Fruit fly (Drosophila melanogaster) whole organism, embryonic: Measurements from ENCODE around the gene Bicra.
A peak's percentile ranks its signal among the peaks of the same experiment; 100 is the strongest.

ENCODE experiments used
- Awh ChIP-seq: fragments of 200-800 bp; sonication (Bioruptor generic); IDR thresholded peaks from 2 replicates; pipeline ENCODE4, ENCODE4 v1.3.6; 2022; ENCODE audit warnings: missing biosample characterization, missing genetic modification characterization
- Bgb ChIP-seq: fragments of 200-800 bp; sonication (Bioruptor generic); IDR thresholded peaks from 2 replicates; pipeline ENCODE4 v1.3.6; 2022; ENCODE audit warnings: missing biosample characterization, missing genetic modification characterization; ENCODE audit not compliant: partially characterized antibody
- CG10979 ChIP-seq: fragments of 200-800 bp; sonication (Bioruptor generic); optimal IDR thresholded peaks from 2 replicates; lab custom pipeline; 2018; ENCODE audit warnings: missing biosample characterization, mild to moderate bottlenecking, missing genetic modification characterization, moderate library complexity
- CG11085 ChIP-seq: fragments of 200-800 bp; sonication (Bioruptor generic); IDR thresholded peaks from 2 replicates; pipeline ENCODE4 v1.3.6; 2022; ENCODE audit warnings: missing biosample characterization, missing genetic modification characterization
- CG11456 ChIP-seq: fragments of 200-800 bp; sonication (Bioruptor generic); IDR thresholded peaks from 3 replicates; pipeline ENCODE4 v1.3.6; 2022; ENCODE audit warnings: missing biosample characterization, missing genetic modification characterization
- CG13287 ChIP-seq: fragments of 200-800 bp; sonication (Bioruptor generic); IDR thresholded peaks from 2 replicates; pipeline ENCODE4 v1.3.6; 2022; ENCODE audit warnings: missing biosample characterization, missing genetic modification characterization; ENCODE audit not compliant: partially characterized antibody
- CG13894 ChIP-seq: fragments of 200-800 bp; sonication (Bioruptor generic); optimal IDR thresholded peaks from 3 replicates; lab custom pipeline; 2018; ENCODE audit warnings: missing biosample characterization, mild to moderate bottlenecking, missing genetic modification characterization, moderate library complexity
- CG14441 ChIP-seq: fragments of 200-800 bp; sonication (Bioruptor generic); IDR thresholded peaks from 2 replicates; pipeline ENCODE4 v1.3.6; 2022; ENCODE audit warnings: missing biosample characterization, missing genetic modification characterization
- CG15011 ChIP-seq: fragments of 200-800 bp; sonication (Bioruptor generic); optimal IDR thresholded peaks from 3 replicates; lab custom pipeline; 2018; ENCODE audit warnings: missing biosample characterization, mild to moderate bottlenecking, missing genetic modification characterization
- CG15073 ChIP-seq: fragments of 200-800 bp; sonication (Bioruptor generic); optimal IDR thresholded peaks from 2 replicates; lab custom pipeline; 2016; ENCODE audit warnings: missing biosample characterization, missing genetic modification characterization
- CG17568 ChIP-seq: fragments of 200-800 bp; sonication (Bioruptor generic); optimal IDR thresholded peaks from 2 replicates; lab custom pipeline; 2018; ENCODE audit warnings: missing biosample characterization, mild to moderate bottlenecking, missing genetic modification characterization, moderate library complexity
- CG17802 ChIP-seq: fragments of 200-800 bp; sonication (Bioruptor generic); optimal IDR thresholded peaks from 2 replicates; lab custom pipeline; 2018; ENCODE audit warnings: missing biosample characterization, mild to moderate bottlenecking, missing genetic modification characterization, moderate library complexity
- CG1792 ChIP-seq: fragments of 200-800 bp; sonication (Bioruptor generic); optimal IDR thresholded peaks from 2 replicates; lab custom pipeline; 2016; ENCODE audit warnings: missing biosample characterization, missing genetic modification characterization
- CG2202 ChIP-seq: fragments of 200-800 bp; sonication (Bioruptor generic); optimal IDR thresholded peaks from 2 replicates; lab custom pipeline; 2018; ENCODE audit warnings: missing biosample characterization, mild to moderate bottlenecking, missing genetic modification characterization
- CG2678 ChIP-seq: fragments of 200-800 bp; sonication (Bioruptor generic); optimal IDR thresholded peaks from 3 replicates; lab custom pipeline; 2019; ENCODE audit warnings: missing biosample characterization, mild to moderate bottlenecking, missing genetic modification characterization, moderate library complexity
- CG31388 ChIP-seq: fragments of 200-800 bp; sonication (Bioruptor generic); optimal IDR thresholded peaks from 2 replicates; lab custom pipeline; 2016; ENCODE audit warnings: missing biosample characterization, missing genetic modification characterization
- CG4360 ChIP-seq: fragments of 200-800 bp; sonication (Bioruptor generic); IDR thresholded peaks from 2 replicates; pipeline ENCODE4 v1.3.6; 2022; ENCODE audit warnings: missing biosample characterization, missing genetic modification characterization
- CG4404 ChIP-seq: fragments of 200-800 bp; sonication (Bioruptor generic); IDR thresholded peaks from 2 replicates; pipeline ENCODE4 v1.3.6; 2022; ENCODE audit warnings: missing biosample characterization, missing genetic modification characterization
- CG4820 ChIP-seq: fragments of 200-800 bp; sonication (Bioruptor generic); optimal IDR thresholded peaks from 3 replicates; lab custom pipeline; 2016; ENCODE audit warnings: missing biosample characterization, missing genetic modification characterization
- CG5953 ChIP-seq: fragments of 200-800 bp; sonication (Bioruptor generic); IDR thresholded peaks from 2 replicates; pipeline ENCODE4 v1.3.6; 2022; ENCODE audit warnings: missing biosample characterization, missing genetic modification characterization
- CG6854 ChIP-seq: fragments of 200-800 bp; sonication (Bioruptor generic); optimal IDR thresholded peaks from 3 replicates; lab custom pipeline; 2017; ENCODE audit warnings: missing biosample characterization, mild to moderate bottlenecking, missing genetic modification characterization
- CG7556 ChIP-seq: fragments of 200-800 bp; sonication (Bioruptor generic); optimal IDR thresholded peaks from 2 replicates; lab custom pipeline; 2017; ENCODE audit warnings: missing biosample characterization, mild to moderate bottlenecking, missing genetic modification characterization
- CG7745 ChIP-seq: fragments of 200-800 bp; sonication (Bioruptor generic); optimal IDR thresholded peaks from 2 replicates; lab custom pipeline; 2018; ENCODE audit warnings: missing biosample characterization, mild to moderate bottlenecking, missing genetic modification characterization, moderate library complexity
- Dad ChIP-seq: fragments of 200-800 bp; sonication (Bioruptor generic); optimal IDR thresholded peaks from 3 replicates; lab custom pipeline; 2016; ENCODE audit warnings: missing biosample characterization, missing genetic modification characterization
- Dbx ChIP-seq: fragments of 200-800 bp; sonication (Bioruptor generic); IDR thresholded peaks from 3 replicates; pipeline ENCODE4 v1.3.6; 2022; ENCODE audit warnings: missing biosample characterization, missing genetic modification characterization
- Dip2 ChIP-seq: fragments of 200-800 bp; sonication (Bioruptor generic); IDR thresholded peaks from 2 replicates; pipeline ENCODE4 v1.3.6; 2022; ENCODE audit warnings: missing biosample characterization, missing genetic modification characterization
- Dip3 ChIP-seq: fragments of 200-800 bp; sonication (Bioruptor generic); optimal IDR thresholded peaks from 3 replicates; lab custom pipeline; 2016; ENCODE audit warnings: missing biosample characterization, missing genetic modification characterization
- Doc3 ChIP-seq: fragments of 200-800 bp; sonication (Bioruptor generic); IDR thresholded peaks from 3 replicates; pipeline ENCODE4 v1.3.6; 2022; ENCODE audit warnings: missing biosample characterization, missing genetic modification characterization; ENCODE audit not compliant: partially characterized antibody
- Dp ChIP-seq: fragments of 200-800 bp; sonication (Bioruptor generic); optimal IDR thresholded peaks from 2 replicates; lab custom pipeline; 2018; ENCODE audit warnings: missing biosample characterization, mild to moderate bottlenecking, missing genetic modification characterization, moderate library complexity
- Fer3 ChIP-seq: fragments of 200-800 bp; sonication (Bioruptor generic); optimal IDR thresholded peaks from 2 replicates; lab custom pipeline; 2018; ENCODE audit warnings: missing biosample characterization, mild to moderate bottlenecking, missing genetic modification characterization, moderate library complexity
- HLHmδ ChIP-seq: fragments of 200-800 bp; sonication (Bioruptor generic); optimal IDR thresholded peaks from 2 replicates; lab custom pipeline; 2018; ENCODE audit warnings: missing biosample characterization, mild to moderate bottlenecking, missing genetic modification characterization, moderate library complexity
- Kr ChIP-seq: fragments of 200-800 bp; sonication (Bioruptor generic); optimal IDR thresholded peaks from 2 replicates; lab custom pipeline; 2017; ENCODE audit warnings: missing biosample characterization, mild to moderate bottlenecking, missing genetic modification characterization
- Mes4 ChIP-seq: fragments of 200-800 bp; sonication (Bioruptor generic); optimal IDR thresholded peaks from 2 replicates; lab custom pipeline; 2016; ENCODE audit warnings: missing biosample characterization, missing genetic modification characterization
- Poxn ChIP-seq: fragments of 200-800 bp; sonication (Bioruptor generic); IDR thresholded peaks from 2 replicates; pipeline ENCODE4 v1.3.6; 2022; ENCODE audit warnings: missing biosample characterization, missing genetic modification characterization
- Side ChIP-seq: fragments of 200-800 bp; sonication (Bioruptor generic); optimal IDR thresholded peaks from 2 replicates; lab custom pipeline; 2016; ENCODE audit warnings: missing biosample characterization, missing genetic modification characterization
- Taf1 ChIP-seq: fragments of 200-800 bp; sonication (Bioruptor generic); IDR thresholded peaks from 2 replicates; pipeline ENCODE4 v1.3.6; 2022; ENCODE audit warnings: missing biosample characterization, missing genetic modification characterization
- abd-A ChIP-seq: fragments of 200-800 bp; sonication (Bioruptor generic); optimal IDR thresholded peaks from 3 replicates; lab custom pipeline; 2019; ENCODE audit warnings: missing biosample characterization, mild to moderate bottlenecking, missing genetic modification characterization, moderate library complexity
- danr ChIP-seq: fragments of 200-800 bp; sonication (Bioruptor generic); IDR thresholded peaks from 2 replicates; pipeline ENCODE4 v1.3.6; 2022; ENCODE audit warnings: missing biosample characterization, missing genetic modification characterization
- dati ChIP-seq: fragments of 200-800 bp; sonication (Bioruptor generic); IDR thresholded peaks from 2 replicates; pipeline ENCODE4 v1.3.6; 2022; ENCODE audit warnings: missing biosample characterization, missing genetic modification characterization
- fd64A ChIP-seq: fragments of 200-800 bp; sonication (Bioruptor generic); optimal IDR thresholded peaks from 3 replicates; lab custom pipeline; 2018; ENCODE audit warnings: missing biosample characterization, mild to moderate bottlenecking, missing genetic modification characterization
- gcm2 ChIP-seq: fragments of 200-800 bp; sonication (Bioruptor generic); optimal IDR thresholded peaks from 2 replicates; lab custom pipeline; 2016; ENCODE audit warnings: missing biosample characterization, missing genetic modification characterization
- hkb ChIP-seq, 2 experiments: fragments of 200-800 bp in 1 of 2; fragments of >200 bp in 1 of 2; sonication (Bioruptor generic) in 1 of 2; IDR thresholded peaks in 1 of 2; optimal IDR thresholded peaks in 1 of 2; 2 replicates each; pipeline versions ENCODE4 v1.3.6 to Lab custom; 2017 to 2022; ENCODE audit warnings: missing biosample characterization in 1 of 2, missing genetic modification characterization in 1 of 2
- ind ChIP-seq: fragments of 200-800 bp; sonication (Bioruptor generic); optimal IDR thresholded peaks from 3 replicates; lab custom pipeline; 2016; ENCODE audit warnings: missing biosample characterization, missing genetic modification characterization
- lbe ChIP-seq: fragments of 200-800 bp; sonication (Bioruptor generic); optimal IDR thresholded peaks from 2 replicates; lab custom pipeline; 2016; ENCODE audit warnings: missing biosample characterization, mild to moderate bottlenecking, missing genetic modification characterization
- pfk ChIP-seq: fragments of 200-800 bp; sonication (Bioruptor generic); optimal IDR thresholded peaks from 2 replicates; lab custom pipeline; 2018; ENCODE audit warnings: missing biosample characterization, mild to moderate bottlenecking, missing genetic modification characterization, moderate library complexity
- pum ChIP-seq: fragments of 200-800 bp; sonication (Bioruptor generic); optimal IDR thresholded peaks from 2 replicates; lab custom pipeline; 2016; ENCODE audit warnings: missing biosample characterization, missing genetic modification characterization
- slou ChIP-seq: fragments of 200-800 bp; sonication (Bioruptor generic); optimal IDR thresholded peaks from 3 replicates; lab custom pipeline; 2016; ENCODE audit warnings: missing biosample characterization, missing genetic modification characterization
- ssp ChIP-seq: fragments of 200-800 bp; sonication (Bioruptor generic); IDR thresholded peaks from 2 replicates; pipeline ENCODE4 v1.3.6; 2022; ENCODE audit warnings: missing biosample characterization, missing genetic modification characterization
- twi ChIP-seq: fragments of 200-800 bp; optimal IDR thresholded peaks from 2 replicates; lab custom pipeline; 2019; ENCODE audit warnings: missing biosample characterization, mild to moderate bottlenecking, missing genetic modification characterization, moderate library complexity
- usp ChIP-seq: fragments of >200 bp; optimal IDR thresholded peaks from 2 replicates; lab custom pipeline; 2017; ENCODE audit warnings: missing biosample characterization, missing genetic modification characterization

Gene Bicra

DNA sequence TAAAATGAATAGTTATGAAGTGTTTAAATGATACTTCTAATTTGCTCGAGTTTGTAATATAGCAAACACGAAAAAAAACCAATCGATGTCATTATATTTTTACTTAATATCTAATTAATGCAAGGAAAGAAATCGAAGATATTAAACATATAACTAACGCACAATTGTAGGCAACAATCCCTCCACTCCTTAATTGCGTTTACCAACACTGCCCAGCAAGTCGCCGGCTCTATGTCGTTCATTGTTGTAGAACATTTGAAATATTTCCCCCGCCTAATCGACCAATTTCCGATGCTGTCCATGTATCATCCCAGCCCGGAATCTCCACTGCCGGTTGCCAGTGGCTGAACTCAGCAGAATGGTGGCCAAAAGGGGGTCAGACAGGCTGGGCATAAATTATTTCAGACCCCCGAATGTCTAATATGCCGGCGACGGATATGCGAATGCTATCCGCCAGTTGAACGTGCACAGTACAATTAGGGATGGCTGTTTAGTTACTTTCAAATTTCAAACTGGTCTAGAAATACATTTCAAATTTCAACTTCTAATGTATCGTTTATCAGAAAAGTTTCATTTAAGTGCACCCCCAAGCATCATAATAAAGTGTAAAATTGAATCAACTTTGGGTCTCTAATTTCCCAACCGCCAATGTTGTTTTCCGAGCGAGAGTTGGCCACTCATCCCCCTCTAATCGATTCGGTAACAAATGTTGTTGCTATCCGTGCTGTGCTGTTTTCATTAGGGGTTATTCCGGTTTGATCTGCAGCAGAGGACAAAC lies 5.8 kb downstream of the Bicra start (continued):
- TF ChIP-seq CG10979 (peak; percentile 15), CG7745 (tag; lab: Kevin White, UChicago) (no peak), CG14441 (GFP tag; lab: Robert Waterston, UW) (peak; percentile 42), Awh (GFP tag; lab: Robert Waterston, UW) (0 out of 2 replicates have a peak, but pooled peaks have one; percentile 31), danr (GFP tag; lab: Robert Waterston, UW) (no peak), abd-A (tag; lab: Kevin White, UChicago) (no peak), CG31388 (no peak), Kr (GFP tag; lab: Kevin White, UChicago) (no peak), Dbx (GFP tag; lab: Robert Waterston, UW) (peak; percentile 74), Doc3 (GFP tag; lab: Robert Waterston, UW) (no peak), Dip2 (no peak), Side (GFP tag; lab: Kevin White, UChicago) (peak; percentile 39), CG11456 (no peak), fd64A (GFP tag; lab: Kevin White, UChicago) (no peak), CG13287 (GFP tag; lab: Robert Waterston, UW) (no peak), CG13894 (tag; lab: Kevin White, UChicago) (peak; percentile 32), CG11085 (no peak), CG6854 (no peak), dati (GFP tag; lab: Robert Waterston, UW) (no peak), lbe (GFP tag; lab: Kevin White, UChicago) (no peak), CG5953 (GFP tag; lab: Robert Waterston, UW) (no peak), CG2202 (no peak), CG4360 (GFP tag; lab: Robert Waterston, UW) (no peak), pfk (GFP tag; lab: Kevin White, UChicago) (no peak), Bgb (no peak), gcm2 (GFP tag; lab: Kevin White, UChicago) (no peak), Dad (GFP tag; lab: Kevin White, UChicago) (no peak), CG17568 (no peak), Mes4 (GFP tag; lab: Kevin White, UChicago) (no peak), ind (GFP tag; lab: Kevin White, UChicago) (peak; percentile 33), pum (GFP tag; lab: Kevin White, UChicago) (no peak), twi (tag; lab: Kevin White, UChicago) (no peak), Taf1 (GFP tag; lab: Robert Waterston, UW) (0 out of 2 replicates have a peak, but pooled peaks have one; percentile 15), CG4820 (GFP tag; lab: Kevin White, UChicago) (no peak), CG7556 (GFP tag; lab: Kevin White, UChicago) (peak; percentile 57), CG4404 (GFP tag; lab: Robert Waterston, UW) (0 out of 2 replicates have a peak, but pooled peaks have one; percentile 31), hkb (optimal IDR thresholded peaks at IDR 0.05; lab: Kevin White, UChicago) (no peak), hkb (GFP tag; IDR thresholded peaks at IDR 0.05; lab: Robert Waterston, UW) (peak; percentile 57), CG17802 (tag; lab: Kevin White, UChicago) (no peak), usp (GFP tag; lab: Kevin White, UChicago) (no peak), ssp (GFP tag; lab: Robert Waterston, UW) (no peak), slou (GFP tag; lab: Kevin White, UChicago) (no peak), CG15011 (GFP tag; lab: Kevin White, UChicago) (peak; percentile 26), HLHmδ (no peak), Poxn (no peak), CG1792 (no peak), Dip3 (GFP tag; lab: Kevin White, UChicago) (peak; percentile 14), CG15073 (GFP tag; lab: Kevin White, UChicago) (no peak), Dp (GFP tag; lab: Kevin White, UChicago) (no peak), CG2678 (tag; lab: Kevin White, UChicago) (peak; percentile 71), Fer3 (tag; lab: Kevin White, UChicago) (peak; percentile 49)
